Worm (Caenorhabditis elegans): ENCODE data around the gene R02E4.1.

- TF ChIP-seq unc-62 (GFP tag; optimal IDR thresholded peaks at IDR 0.05) (no peak), nhr-76 (tag; optimal IDR thresholded peaks at IDR 0.05) (no peak), cnd-1 (tag; optimal IDR thresholded peaks at IDR 0.05) (no peak), bed-3 (GFP tag; optimal IDR thresholded peaks at IDR 0.05) (no peak)
Observed at ce11 chrX:4133378-4133777, 29.0 kb upstream of the R02E4.1 start.
